Worm (Caenorhabditis elegans) whole organism, L2 larva: ENCODE data around the gene R02F2.9.

Experiments
- F13H6.1 ChIP-seq: sonication (generic microtip); optimal IDR thresholded peaks from 2 replicates; lab custom pipeline; 2016; ENCODE audit warnings: missing genetic modification characterization, missing compliant biosample characterization
- ZK546.5 ChIP-seq: sonication (generic microtip); optimal IDR thresholded peaks from 2 replicates; lab custom pipeline; 2017; ENCODE audit warnings: missing biosample characterization, missing genetic modification characterization
- nhr-25 ChIP-seq: fragments of 150-350 bp; sonication (generic microtip); optimal IDR thresholded peaks from 3 replicates; lab custom pipeline; 2014; ENCODE audit warnings: missing biosample characterization, missing genetic modification characterization
- sem-4 ChIP-seq: fragments of 150-350 bp; optimal IDR thresholded peaks from 2 replicates; lab custom pipeline; 2014; ENCODE audit warnings: missing biosample characterization, missing genetic modification reagents, missing genetic modification characterization
- snpc-4 ChIP-seq: fragments of 150-350 bp; optimal IDR thresholded peaks from 2 replicates; lab custom pipeline; 2014; ENCODE audit warnings: missing biosample characterization, missing genetic modification characterization
- ztf-4 ChIP-seq: fragments of 150-350 bp; optimal IDR thresholded peaks from 2 replicates; lab custom pipeline; 2014; ENCODE audit warnings: missing biosample characterization, missing genetic modification characterization

DNA sequence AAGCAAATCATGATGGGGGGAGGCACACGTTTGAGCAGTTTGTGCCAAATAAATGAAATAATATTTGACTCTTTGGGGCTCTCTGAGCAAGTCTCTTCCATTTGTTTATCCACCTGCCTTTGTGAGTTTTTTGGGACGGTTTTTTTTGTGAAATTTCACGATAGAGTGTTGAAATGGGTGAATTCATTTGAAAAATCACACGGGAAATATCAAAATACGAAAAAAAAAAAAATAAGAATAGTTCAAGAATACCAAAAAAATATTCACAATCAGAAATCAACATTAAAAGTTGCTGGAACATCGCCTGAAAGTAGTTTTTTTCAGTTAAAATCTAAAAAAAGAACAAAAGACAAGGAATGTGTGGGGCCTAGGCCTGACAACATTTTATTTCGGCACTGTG, 13.5 kb downstream of the R02F2.9 start, which contains the start of gene pqn-25:
- no peak for TF ChIP-seq nhr-25 (tag; lab: Kevin White, UChicago)
- TF ChIP-seq F13H6.1 (tag; lab: Kevin White, UChicago): no peak
- no peak for TF ChIP-seq sem-4 (tag; lab: Kevin White, UChicago)
- no peak for TF ChIP-seq snpc-4 (tag; lab: Kevin White, UChicago)
- TF ChIP-seq ZK546.5 (tag; lab: Kevin White, UChicago): no peak
- TF ChIP-seq ztf-4: no peak
